Fruit fly (Drosophila melanogaster): ENCODE measurements around the gene CG31730.

- TF ChIP-seq CG32121 (GFP tag; IDR thresholded peaks at IDR 0.05) = no peak
- TF ChIP-seq CG34367 (tag; optimal IDR thresholded peaks at IDR 0.05) = no peak
- TF ChIP-seq Snoo (tag; optimal IDR thresholded peaks at IDR 0.05) = no peak
- TF ChIP-seq CG13204 (GFP tag; optimal IDR thresholded peaks at IDR 0.05) = no peak
- TF ChIP-seq CG9948 (tag; optimal IDR thresholded peaks at IDR 0.05) = no peak
- no peak for TF ChIP-seq D1 (tag; optimal IDR thresholded peaks at IDR 0.05)
- TF ChIP-seq CG12605 (GFP tag; IDR thresholded peaks at IDR 0.05) = no peak
- TF ChIP-seq EcR (GFP tag; optimal IDR thresholded peaks at IDR 0.05) = no peak
- no peak for TF ChIP-seq CG15710 (tag; optimal IDR thresholded peaks at IDR 0.05)
- no peak for TF ChIP-seq Ets98B (GFP tag; IDR thresholded peaks at IDR 0.05)
- no peak for TF ChIP-seq CG17806 (tag; optimal IDR thresholded peaks at IDR 0.05)
Measured at dm6 chr2L:13244759-13245308, 14.7 kb downstream of the CG31730 start.
